Worm (Caenorhabditis elegans) whole organism, L2 larva: ENCODE measurements around the gene clec-252.

Experiments
- C34F6.9 ChIP-seq: fragments of 150-350 bp; optimal IDR thresholded peaks from 2 replicates; lab custom pipeline; 2014; ENCODE audit warnings: missing biosample characterization, missing genetic modification characterization
- F13H6.1 ChIP-seq: sonication (generic microtip); optimal IDR thresholded peaks from 2 replicates; lab custom pipeline; 2016; ENCODE audit warnings: missing genetic modification characterization, missing compliant biosample characterization
- R02D3.7 ChIP-seq: fragments of 150-350 bp; optimal IDR thresholded peaks from 2 replicates; lab custom pipeline; 2014; ENCODE audit warnings: missing biosample characterization, missing genetic modification characterization
- Y55F3AM.14 ChIP-seq: fragments of 200-800 bp; sonication (Bioruptor generic); optimal IDR thresholded peaks from 2 replicates; lab custom pipeline; 2018; ENCODE audit warnings: mild to moderate bottlenecking, missing genetic modification characterization, missing compliant biosample characterization
- ZK546.5 ChIP-seq: sonication (generic microtip); optimal IDR thresholded peaks from 2 replicates; lab custom pipeline; 2017; ENCODE audit warnings: missing biosample characterization, missing genetic modification characterization
- alr-1 ChIP-seq: fragments of 150-350 bp; optimal IDR thresholded peaks from 2 replicates; lab custom pipeline; 2014; ENCODE audit warnings: missing biosample characterization, missing genetic modification characterization
- aly-2 ChIP-seq: fragments of 150-350 bp; optimal IDR thresholded peaks from 2 replicates; lab custom pipeline; 2014; ENCODE audit warnings: missing biosample characterization, missing genetic modification characterization
- ama-1 ChIP-seq: fragments of 150-350 bp; optimal IDR thresholded peaks from 2 replicates; lab custom pipeline; 2018; ENCODE audit warnings: inconsistent platforms
- blmp-1 ChIP-seq: sonication (generic microtip); optimal IDR thresholded peaks from 2 replicates; lab custom pipeline; 2017; ENCODE audit warnings: missing genetic modification characterization, mild to moderate bottlenecking, missing compliant biosample characterization, antibody characterized with exemption, moderate library complexity; ENCODE audit not compliant: insufficient read depth
- ceh-16 ChIP-seq: fragments of 150-350 bp; optimal IDR thresholded peaks from 2 replicates; lab custom pipeline; 2014; ENCODE audit warnings: missing biosample characterization, missing genetic modification characterization
- ceh-82 ChIP-seq: fragments of 150-350 bp; optimal IDR thresholded peaks from 2 replicates; lab custom pipeline; 2014; ENCODE audit warnings: missing biosample characterization, missing genetic modification characterization
- crh-2 ChIP-seq: sonication (generic microtip); optimal IDR thresholded peaks from 2 replicates; lab custom pipeline; 2017; ENCODE audit warnings: missing biosample characterization, missing genetic modification characterization
- dmd-4 ChIP-seq: sonication (generic microtip); optimal IDR thresholded peaks from 2 replicates; lab custom pipeline; 2017; ENCODE audit warnings: missing biosample characterization, missing genetic modification characterization
- egl-27 ChIP-seq: sonication (generic microtip); optimal IDR thresholded peaks from 3 replicates; lab custom pipeline; 2017; ENCODE audit warnings: missing biosample characterization, missing genetic modification reagents, missing genetic modification characterization
- elt-1 ChIP-seq: fragments of 150-350 bp; optimal IDR thresholded peaks from 2 replicates; lab custom pipeline; 2014; ENCODE audit warnings: missing biosample characterization, missing genetic modification characterization
- fos-1 ChIP-seq: fragments of 150-350 bp; optimal IDR thresholded peaks from 2 replicates; lab custom pipeline; 2014; ENCODE audit warnings: missing biosample characterization, missing genetic modification characterization
- gmeb-1 ChIP-seq: fragments of 150-350 bp; optimal IDR thresholded peaks from 2 replicates; lab custom pipeline; 2014; ENCODE audit warnings: missing biosample characterization, missing genetic modification characterization
- lin-11 ChIP-seq: fragments of 150-350 bp; sonication (generic microtip); optimal IDR thresholded peaks from 2 replicates; lab custom pipeline; 2014; ENCODE audit warnings: missing biosample characterization, missing genetic modification characterization, inconsistent platforms, mixed read lengths
- lin-13 ChIP-seq: fragments of 150-350 bp; optimal IDR thresholded peaks from 2 replicates; lab custom pipeline; 2014; ENCODE audit warnings: missing biosample characterization, missing genetic modification reagents, missing genetic modification characterization
- lin-39 ChIP-seq: fragments of 150-350 bp; optimal IDR thresholded peaks from 2 replicates; lab custom pipeline; 2014; ENCODE audit warnings: missing biosample characterization, missing genetic modification reagents, missing genetic modification characterization
- lsy-2 ChIP-seq, 2 experiments: fragments of 150-350 bp in 1 of 2; sonication (generic microtip) in 1 of 2; optimal IDR thresholded peaks; 2 replicates each; lab custom pipeline; 2014 to 2017; ENCODE audit warnings: missing biosample characterization in 2 of 2, missing genetic modification characterization in 2 of 2
- mab-5 ChIP-seq: fragments of 150-350 bp; optimal IDR thresholded peaks from 2 replicates; lab custom pipeline; 2014; ENCODE audit warnings: missing biosample characterization, missing genetic modification characterization
- mbf-1 ChIP-seq: sonication (generic microtip); optimal IDR thresholded peaks from 2 replicates; lab custom pipeline; 2017; ENCODE audit warnings: missing biosample characterization, missing genetic modification characterization
- mdl-1 ChIP-seq, 2 experiments: fragments of 150-350 bp in 1 of 2; sonication (generic microtip) in 1 of 2; optimal IDR thresholded peaks; 2 replicates each; lab custom pipeline; 2017; ENCODE audit warnings: missing biosample characterization in 2 of 2, missing genetic modification characterization in 2 of 2
- nhr-10 ChIP-seq: sonication (generic microtip); optimal IDR thresholded peaks from 2 replicates; lab custom pipeline; 2017; ENCODE audit warnings: missing biosample characterization, missing genetic modification characterization
- nhr-11 ChIP-seq: fragments of 150-350 bp; optimal IDR thresholded peaks from 2 replicates; lab custom pipeline; 2014; ENCODE audit warnings: missing biosample characterization, missing genetic modification characterization
- nhr-12 ChIP-seq: fragments of 150-350 bp; optimal IDR thresholded peaks from 2 replicates; lab custom pipeline; 2014; ENCODE audit warnings: missing biosample characterization, missing genetic modification characterization
- nhr-129 ChIP-seq: fragments of 150-350 bp; optimal IDR thresholded peaks from 2 replicates; lab custom pipeline; 2014; ENCODE audit warnings: missing biosample characterization, missing genetic modification characterization
- nhr-21 ChIP-seq: fragments of 150-350 bp; optimal IDR thresholded peaks from 2 replicates; lab custom pipeline; 2014; ENCODE audit warnings: missing biosample characterization, missing genetic modification characterization
- nhr-23 ChIP-seq: fragments of 150-350 bp; optimal IDR thresholded peaks from 2 replicates; lab custom pipeline; 2014; ENCODE audit warnings: missing biosample characterization, missing genetic modification reagents, missing genetic modification characterization
- nhr-237 ChIP-seq: fragments of 150-350 bp; optimal IDR thresholded peaks from 2 replicates; lab custom pipeline; 2014; ENCODE audit warnings: missing biosample characterization, missing genetic modification characterization
- nhr-25 ChIP-seq: fragments of 150-350 bp; sonication (generic microtip); optimal IDR thresholded peaks from 3 replicates; lab custom pipeline; 2014; ENCODE audit warnings: missing biosample characterization, missing genetic modification characterization
- nhr-6 ChIP-seq: fragments of 150-350 bp; optimal IDR thresholded peaks from 2 replicates; lab custom pipeline; 2014; ENCODE audit warnings: missing biosample characterization, missing genetic modification characterization
- sem-4 ChIP-seq: fragments of 150-350 bp; optimal IDR thresholded peaks from 2 replicates; lab custom pipeline; 2014; ENCODE audit warnings: missing biosample characterization, missing genetic modification reagents, missing genetic modification characterization
- sma-3 ChIP-seq: sonication (generic microtip); optimal IDR thresholded peaks from 2 replicates; lab custom pipeline; 2016; ENCODE audit warnings: missing genetic modification reagents, missing genetic modification characterization, missing compliant biosample characterization
- sma-9 ChIP-seq, 2 experiments: fragments of 150-350 bp in 1 of 2; sonication (generic microtip) in 1 of 2; optimal IDR thresholded peaks; 2 replicates each; lab custom pipeline; 2014 to 2016; ENCODE audit warnings: missing genetic modification characterization in 2 of 2, mild to moderate bottlenecking in 1 of 2, missing biosample characterization in 1 of 2, missing compliant biosample characterization in 1 of 2, missing genetic modification reagents in 1 of 2, moderate library complexity in 1 of 2
- snpc-4 ChIP-seq: fragments of 150-350 bp; optimal IDR thresholded peaks from 2 replicates; lab custom pipeline; 2014; ENCODE audit warnings: missing biosample characterization, missing genetic modification characterization
- unc-39 ChIP-seq: fragments of 150-350 bp; optimal IDR thresholded peaks from 2 replicates; lab custom pipeline; 2014; ENCODE audit warnings: missing biosample characterization, missing genetic modification characterization
- unc-55 ChIP-seq: fragments of 150-350 bp; sonication (generic microtip); optimal IDR thresholded peaks from 3 replicates; lab custom pipeline; 2014; ENCODE audit warnings: missing biosample characterization, missing genetic modification reagents, missing genetic modification characterization
- zag-1 ChIP-seq: fragments of 150-350 bp; optimal IDR thresholded peaks from 2 replicates; lab custom pipeline; 2014; ENCODE audit warnings: missing biosample characterization, missing genetic modification characterization
- ztf-1 ChIP-seq: fragments of 200-800 bp; sonication (Bioruptor generic); conservative IDR thresholded peaks from 2 replicates; pipeline ENCODE4 v1.3.6; 2022; ENCODE audit warnings: missing genetic modification characterization, missing compliant biosample characterization
- ztf-11 ChIP-seq: sonication (generic microtip); optimal IDR thresholded peaks from 2 replicates; lab custom pipeline; 2017; ENCODE audit warnings: missing biosample characterization, missing genetic modification characterization
- ztf-4 ChIP-seq: fragments of 150-350 bp; optimal IDR thresholded peaks from 2 replicates; lab custom pipeline; 2014; ENCODE audit warnings: missing biosample characterization, missing genetic modification characterization

clec-252 gene

ce11 chrV:18723604-18724003 is 25.0 kb downstream of the clec-252 start:
- TF ChIP-seq blmp-1 (tag; lab: Kevin White, UChicago) = no peak
- peak; percentile 16 to 66 for TF ChIP-seq mdl-1 (tag; optimal IDR thresholded peaks at IDR 0.05; lab: Kevin White, UChicago)
- peak; percentile 34 for TF ChIP-seq ceh-82 (tag; lab: Kevin White, UChicago)
- peak; percentile 89 for TF ChIP-seq crh-2
- no peak for TF ChIP-seq ztf-4 (tag; lab: Kevin White, UChicago)
- no peak for TF ChIP-seq ZK546.5 (tag; lab: Kevin White, UChicago)
- TF ChIP-seq snpc-4 (tag; lab: Kevin White, UChicago) = peak; percentile 80
- peak; percentile 74 for TF ChIP-seq nhr-25 (tag; lab: Kevin White, UChicago)
- TF ChIP-seq mab-5 (tag; lab: Kevin White, UChicago) = peak; percentile 87
- no peak for TF ChIP-seq sma-3
- no peak for TF ChIP-seq dmd-4 (tag; lab: Kevin White, UChicago)
- peak; percentile 67 for TF ChIP-seq nhr-6 (tag; lab: Kevin White, UChicago)
- TF ChIP-seq nhr-11 (tag; lab: Kevin White, UChicago) = no peak
- peak; percentile 85 for TF ChIP-seq gmeb-1 (tag; lab: Kevin White, UChicago)
- peak; percentile 89 for TF ChIP-seq F13H6.1 (tag; lab: Kevin White, UChicago)
- peak; percentile 58 for TF ChIP-seq nhr-21 (tag; lab: Kevin White, UChicago)
- TF ChIP-seq unc-55 = peak; percentile 76
- peak; percentile 83 for TF ChIP-seq nhr-129 (tag; lab: Kevin White, UChicago)
- no peak for TF ChIP-seq alr-1
- TF ChIP-seq lin-13 (GFP tag; lab: Kevin White, UChicago) = peak; percentile 79
- TF ChIP-seq C34F6.9 (tag; lab: Kevin White, UChicago) = peak; percentile 93
- TF ChIP-seq fos-1 = peak; percentile 70
- TF ChIP-seq lsy-2 (tag; optimal IDR thresholded peaks at IDR 0.05; lab: Kevin White, UChicago) = peak; percentile 72 to 92
- TF ChIP-seq lin-39 (tag; lab: Kevin White, UChicago) = no peak
- peak; percentile 46 for TF ChIP-seq sem-4 (tag; lab: Kevin White, UChicago)
- peak; percentile 72 for TF ChIP-seq zag-1 (tag; lab: Kevin White, UChicago)
- no peak for TF ChIP-seq nhr-237 (tag; lab: Kevin White, UChicago)

ce11 chrV:18722510-18723299 is 25.9 kb downstream of the clec-252 start:
- no peak for TF ChIP-seq zag-1 (tag; lab: Kevin White, UChicago)
- TF ChIP-seq aly-2 (tag; lab: Kevin White, UChicago) = no peak
- TF ChIP-seq ama-1 (lab: Kevin White, UChicago) = no peak
- TF ChIP-seq egl-27 (tag; lab: Kevin White, UChicago) = no peak
- no peak for TF ChIP-seq nhr-12 (tag; lab: Kevin White, UChicago)
- no peak for TF ChIP-seq nhr-10 (tag; lab: Kevin White, UChicago)
- TF ChIP-seq lin-13 (GFP tag; lab: Kevin White, UChicago) = no peak
- TF ChIP-seq nhr-6 (tag; lab: Kevin White, UChicago) = no peak
- no peak for TF ChIP-seq Y55F3AM.14 (GFP tag; lab: Kevin White, UChicago)
- no peak for TF ChIP-seq crh-2
- no peak for TF ChIP-seq lin-39 (tag; lab: Kevin White, UChicago)
- TF ChIP-seq nhr-11 (tag; lab: Kevin White, UChicago) = no peak
- TF ChIP-seq ztf-11 = no peak
- no peak for TF ChIP-seq R02D3.7
- TF ChIP-seq unc-39 (tag; lab: Kevin White, UChicago) = no peak
- no peak for TF ChIP-seq unc-55
- no peak for TF ChIP-seq C34F6.9 (tag; lab: Kevin White, UChicago)

ce11 chrV:18721873-18722272 is 26.8 kb downstream of the clec-252 start:
- TF ChIP-seq ztf-1 (GFP tag; lab: Robert Waterston, UW) (no peak), lin-11 (tag; lab: Kevin White, UChicago) (no peak), nhr-6 (tag; lab: Kevin White, UChicago) (no peak), elt-1 (tag; lab: Kevin White, UChicago) (no peak), R02D3.7 (no peak), mdl-1 (tag; optimal IDR thresholded peaks at IDR 0.05; lab: Kevin White, UChicago) (no peak), Y55F3AM.14 (GFP tag; lab: Kevin White, UChicago) (no peak), sma-9 (GFP tag; optimal IDR thresholded peaks at IDR 0.05; lab: Kevin White, UChicago) (no peak), sma-9 (tag; optimal IDR thresholded peaks at IDR 0.05; lab: Kevin White, UChicago) (no peak), mab-5 (tag; lab: Kevin White, UChicago) (no peak), nhr-25 (tag; lab: Kevin White, UChicago) (no peak), F13H6.1 (tag; lab: Kevin White, UChicago) (no peak), ceh-16 (no peak), dmd-4 (tag; lab: Kevin White, UChicago) (no peak), lin-13 (GFP tag; lab: Kevin White, UChicago) (no peak), mbf-1 (tag; lab: Kevin White, UChicago) (no peak), ama-1 (lab: Kevin White, UChicago) (no peak), nhr-23 (tag; lab: Kevin White, UChicago) (no peak), nhr-11 (tag; lab: Kevin White, UChicago) (no peak), egl-27 (tag; lab: Kevin White, UChicago) (no peak), lin-39 (tag; lab: Kevin White, UChicago) (no peak)
